Worm (Caenorhabditis elegans): Measurements from ENCODE around the gene cpr-1.

The cpr-1 gene

DNA sequence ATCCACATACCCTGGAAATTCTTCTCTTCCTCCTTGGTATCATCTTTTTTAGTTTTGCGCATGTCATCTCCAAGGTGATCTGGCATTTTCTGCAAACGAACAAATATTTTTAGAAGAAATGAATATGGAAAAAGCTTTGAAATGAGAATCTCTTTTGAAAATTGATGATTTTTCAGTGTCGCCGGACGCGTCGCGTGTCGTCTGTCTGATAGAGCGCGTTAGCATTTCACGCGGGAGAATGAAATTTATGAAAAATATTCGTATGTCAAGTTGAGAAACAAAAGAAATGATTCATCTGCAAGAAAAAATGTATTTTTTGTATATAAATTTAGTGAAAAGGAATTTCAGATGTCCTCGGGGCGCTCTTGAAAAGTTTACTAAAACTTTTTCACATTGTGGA, 7.0 kb downstream of the cpr-1 start, which contains the start of gene rpt-1:
TSS of gene rpt-1 (minus strand) at position 89 of the 400 bp plus-strand sequence.
- TF ChIP-seq W03F9.2 (tag; optimal IDR thresholded peaks at IDR 0.05) (peak; percentile 68), dao-5 (tag; optimal IDR thresholded peaks at IDR 0.05) (no peak)

DNA sequence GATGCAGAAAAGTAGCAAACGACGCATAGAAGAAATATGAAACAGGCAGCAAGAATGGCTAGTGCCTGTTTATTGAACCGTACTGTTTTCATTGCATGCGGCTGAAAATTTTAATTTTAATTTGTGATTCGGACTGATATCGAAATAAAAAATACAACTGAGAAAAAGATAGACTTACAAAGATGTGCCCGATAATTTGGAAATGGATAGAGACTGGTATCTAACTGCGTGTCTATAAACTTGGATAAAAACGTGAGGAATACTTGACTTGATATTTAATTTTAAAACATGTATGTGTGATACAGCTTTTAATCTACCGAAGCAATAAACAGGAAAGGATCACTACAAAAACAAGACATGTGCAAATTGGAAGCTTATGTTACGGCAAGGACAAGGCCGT, 10.0 kb downstream of the cpr-1 start, which contains the start of gene mans-2:
TSS of gene mans-2 (minus strand) at position 101 of the 400 bp plus-strand sequence.
- TF ChIP-seq dao-5 (tag; optimal IDR thresholded peaks at IDR 0.05) (no peak), W03F9.2 (tag; optimal IDR thresholded peaks at IDR 0.05) (no peak), him-1 (tag; optimal IDR thresholded peaks at IDR 0.05) (no peak)

DNA sequence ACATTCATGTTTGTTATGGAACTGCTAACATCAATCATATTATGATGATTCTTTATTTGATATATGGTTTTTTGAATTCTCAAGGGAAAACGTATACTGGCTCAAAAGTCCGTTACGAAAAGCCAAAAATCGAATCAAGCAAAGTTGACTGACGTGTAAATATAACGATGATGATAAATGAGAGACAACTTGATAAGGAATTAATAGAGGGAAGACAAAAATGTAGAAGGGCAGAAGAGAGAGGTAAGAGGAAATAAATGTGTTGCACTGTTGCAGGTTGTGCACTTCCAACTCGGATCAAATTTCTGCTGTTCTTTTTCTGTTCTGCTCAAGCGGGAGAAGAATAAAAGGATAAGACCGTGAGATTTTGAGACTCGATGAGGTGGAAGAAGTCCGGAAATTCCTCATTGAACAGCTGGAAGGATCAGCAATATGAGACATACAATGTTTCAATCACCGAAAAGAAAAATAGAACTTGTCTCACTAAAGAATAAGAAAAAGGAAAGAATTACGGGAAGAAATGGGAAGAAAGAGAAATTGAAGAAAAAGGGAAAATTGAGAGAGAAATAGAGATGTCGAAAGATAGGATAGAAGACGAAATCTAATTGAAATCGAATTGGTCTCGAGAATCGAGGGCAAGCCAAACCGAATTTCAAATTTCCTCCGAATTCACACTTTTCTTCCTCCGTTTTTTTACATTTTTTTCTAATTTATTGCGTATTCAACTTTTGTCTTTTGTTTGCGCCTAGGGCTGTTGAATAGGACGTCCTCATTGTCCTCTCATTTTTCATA, 10.9 kb downstream of the cpr-1 start:
- no peak for TF ChIP-seq dao-5 (tag; optimal IDR thresholded peaks at IDR 0.05)
- TF ChIP-seq W03F9.2 (tag; optimal IDR thresholded peaks at IDR 0.05) = no peak
- TF ChIP-seq him-1 (tag; optimal IDR thresholded peaks at IDR 0.05) = no peak

DNA sequence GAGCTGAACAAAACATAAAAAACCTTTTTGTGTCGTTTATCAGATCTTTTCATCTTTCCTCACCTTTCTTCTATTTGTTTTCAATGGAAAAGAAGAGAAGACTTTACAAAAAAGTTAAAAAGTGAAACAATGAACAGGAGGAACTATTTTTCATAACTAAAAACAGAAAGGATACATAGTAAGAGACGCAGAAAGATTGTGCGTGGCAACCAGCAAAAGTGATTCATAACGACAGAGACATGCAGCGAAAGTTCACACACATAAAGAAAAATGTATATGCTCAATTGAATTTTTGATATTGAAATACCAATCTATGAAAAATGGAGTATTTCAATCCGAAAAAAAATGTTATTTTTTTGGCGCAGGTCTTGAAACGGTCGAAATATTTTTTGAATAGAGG, 14.5 kb downstream of the cpr-1 start:
- TF ChIP-seq dao-5 (tag; optimal IDR thresholded peaks at IDR 0.05) (no peak), W03F9.2 (tag; optimal IDR thresholded peaks at IDR 0.05) (no peak), him-1 (tag; optimal IDR thresholded peaks at IDR 0.05) (no peak)

DNA sequence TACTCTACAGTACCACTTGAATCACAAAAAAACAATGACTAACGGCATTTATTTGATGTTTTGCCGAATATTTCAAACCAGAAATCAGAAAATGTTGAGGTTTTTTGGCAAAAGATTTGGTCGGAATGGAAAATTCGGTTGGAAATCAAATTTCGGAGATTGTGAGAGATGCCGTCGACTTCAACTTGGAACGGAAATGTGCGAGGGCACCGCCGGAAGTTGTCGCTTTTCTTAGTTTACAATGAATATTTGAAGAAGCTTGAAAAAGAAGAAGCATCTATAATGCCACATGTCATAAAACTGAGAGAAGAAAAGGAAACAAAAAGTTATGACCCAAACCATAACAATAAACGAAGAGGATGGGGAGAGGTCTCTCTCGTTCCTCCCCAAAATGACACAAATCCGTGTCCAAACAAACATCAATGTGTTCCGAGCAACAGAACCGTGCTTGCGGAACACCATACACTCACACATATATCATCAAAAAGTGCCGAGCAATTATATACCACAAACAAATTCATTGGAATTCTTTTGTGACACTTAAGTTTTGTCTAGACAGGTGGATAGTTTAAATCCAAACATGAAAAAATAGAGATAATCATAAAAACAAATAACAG, 15.3 kb downstream of the cpr-1 start:
- TF ChIP-seq dao-5 (tag; optimal IDR thresholded peaks at IDR 0.05) = no peak
- TF ChIP-seq W03F9.2 (tag; optimal IDR thresholded peaks at IDR 0.05) = no peak
- TF ChIP-seq him-1 (tag; optimal IDR thresholded peaks at IDR 0.05) = no peak

DNA sequence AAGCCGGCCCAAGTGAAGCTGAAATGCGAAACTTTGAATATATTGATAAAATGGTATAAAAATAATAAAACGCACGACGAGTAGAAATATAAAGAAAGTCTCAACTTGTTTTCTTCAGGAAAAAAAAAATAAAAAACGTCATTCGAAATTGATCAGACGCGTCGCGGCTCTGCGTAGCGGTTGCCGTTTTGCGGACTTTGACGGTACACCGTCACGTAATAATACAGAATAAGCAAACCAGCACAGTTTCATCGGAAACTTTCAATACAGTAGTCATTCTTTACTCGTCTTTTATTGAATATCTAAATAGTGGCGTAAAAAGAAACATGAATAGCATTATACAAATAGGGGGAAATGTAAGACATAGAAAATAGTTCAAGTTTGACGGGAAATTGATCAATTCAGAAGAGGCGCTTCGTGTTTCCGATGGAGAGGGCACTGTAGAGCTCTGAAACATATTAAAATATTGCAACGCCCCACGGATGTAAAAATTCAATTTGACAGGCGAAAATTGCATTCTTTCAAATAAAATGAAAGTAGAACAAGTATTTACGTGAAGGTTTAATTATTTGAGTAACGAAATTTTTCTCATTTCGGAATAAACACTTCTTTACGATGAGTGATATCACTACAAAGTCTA, 18.5 kb downstream of the cpr-1 start, which contains the start of the genes cyl-1 and C52E4.7:
TSS of gene cyl-1 (minus strand) at position 18 of the 640 bp plus-strand sequence.
TSS of gene C52E4.7 (plus strand) at position 590 of the 640 bp plus-strand sequence.
- TF ChIP-seq W03F9.2 (tag; optimal IDR thresholded peaks at IDR 0.05) (peak; percentile 51), him-1 (tag; optimal IDR thresholded peaks at IDR 0.05) (no peak)

DNA sequence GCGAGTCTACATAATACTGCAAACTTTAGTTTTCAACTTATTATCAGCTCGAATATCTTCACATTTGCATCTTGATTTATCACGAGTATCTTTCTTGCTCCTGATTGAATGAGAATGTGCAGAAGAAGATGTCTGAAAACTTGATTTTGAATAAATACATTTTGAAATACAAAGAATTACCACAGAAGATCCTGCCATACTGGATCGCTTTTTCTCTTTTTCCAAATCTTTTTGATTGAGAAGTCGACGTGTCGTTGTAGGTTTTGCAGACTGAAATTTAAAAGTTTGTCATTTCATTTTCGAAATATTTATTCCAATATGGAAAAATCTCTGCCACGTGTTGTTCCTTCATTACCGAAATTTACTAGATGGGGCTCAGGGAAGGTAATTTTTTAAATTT, 20.5 kb downstream of the cpr-1 start, which contains the start of gene C52E4.12:
TSS of gene C52E4.12 (plus strand) at position 301 of the 400 bp plus-strand sequence.
- TF ChIP-seq W03F9.2 (tag; optimal IDR thresholded peaks at IDR 0.05) (no peak), dao-5 (tag; optimal IDR thresholded peaks at IDR 0.05) (no peak), him-1 (tag; optimal IDR thresholded peaks at IDR 0.05) (no peak)

DNA sequence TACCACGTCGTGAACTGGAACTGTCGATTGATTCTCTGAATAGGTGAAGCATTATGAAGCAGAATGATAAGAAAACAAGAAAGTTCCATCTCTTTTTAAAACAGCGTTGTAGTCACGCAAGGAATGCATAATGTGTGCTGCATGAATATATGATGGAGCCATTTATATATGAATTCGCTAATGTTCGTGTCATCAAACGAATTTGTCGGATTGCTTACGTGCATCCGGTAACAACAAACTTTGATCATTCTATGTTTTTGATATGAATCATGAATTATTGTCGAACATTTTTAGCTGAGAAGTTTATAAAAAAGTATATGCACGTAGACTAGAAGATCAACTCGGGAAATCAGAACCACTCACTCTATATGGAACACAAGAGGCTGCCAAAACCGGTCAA, 22.1 kb downstream of the cpr-1 start:
- TF ChIP-seq him-1 (tag; optimal IDR thresholded peaks at IDR 0.05) (no peak), dao-5 (tag; optimal IDR thresholded peaks at IDR 0.05) (no peak), W03F9.2 (tag; optimal IDR thresholded peaks at IDR 0.05) (no peak)

DNA sequence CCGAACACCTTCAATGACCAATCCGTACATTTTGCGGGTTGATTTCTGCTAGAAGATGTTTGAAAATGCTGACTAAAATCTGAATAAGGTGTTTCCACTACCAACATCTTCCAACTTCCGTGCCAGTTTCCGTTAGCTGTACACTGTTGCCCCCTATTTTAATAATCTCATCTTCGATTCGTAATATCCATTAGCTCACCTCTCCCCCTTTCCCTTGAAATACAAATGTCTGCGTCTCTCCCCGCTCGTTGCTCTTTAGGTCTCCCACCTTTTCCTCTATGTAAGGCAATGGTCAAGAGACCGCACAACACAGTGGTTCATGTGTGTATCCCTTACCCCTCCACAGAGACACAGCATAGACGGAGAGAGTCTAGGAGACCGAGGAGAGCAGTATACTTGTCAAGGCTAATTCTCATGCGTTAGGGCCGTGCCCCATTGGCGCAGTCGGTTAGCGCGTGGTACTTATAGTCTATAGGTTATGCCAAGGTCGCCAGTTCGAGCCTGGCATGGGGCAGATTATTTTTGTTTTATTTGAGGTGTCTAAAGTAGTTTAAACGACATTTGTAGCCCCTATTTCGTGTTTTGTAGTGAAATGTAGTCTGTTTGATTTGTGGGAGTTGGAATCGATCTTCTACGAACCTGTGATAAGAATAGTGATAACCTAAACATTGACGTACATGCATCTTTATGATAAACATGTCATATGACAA, 26.6 kb downstream of the cpr-1 start, which contains the start of gene gcy-33:
TSS of gene gcy-33 (minus strand) at position 51 of the 710 bp plus-strand sequence.
- peak; percentile 48 for TF ChIP-seq him-1 (tag; optimal IDR thresholded peaks at IDR 0.05)
- peak; percentile 62 for TF ChIP-seq W03F9.2 (tag; optimal IDR thresholded peaks at IDR 0.05)
- peak; percentile 94 for TF ChIP-seq dao-5 (tag; optimal IDR thresholded peaks at IDR 0.05)

DNA sequence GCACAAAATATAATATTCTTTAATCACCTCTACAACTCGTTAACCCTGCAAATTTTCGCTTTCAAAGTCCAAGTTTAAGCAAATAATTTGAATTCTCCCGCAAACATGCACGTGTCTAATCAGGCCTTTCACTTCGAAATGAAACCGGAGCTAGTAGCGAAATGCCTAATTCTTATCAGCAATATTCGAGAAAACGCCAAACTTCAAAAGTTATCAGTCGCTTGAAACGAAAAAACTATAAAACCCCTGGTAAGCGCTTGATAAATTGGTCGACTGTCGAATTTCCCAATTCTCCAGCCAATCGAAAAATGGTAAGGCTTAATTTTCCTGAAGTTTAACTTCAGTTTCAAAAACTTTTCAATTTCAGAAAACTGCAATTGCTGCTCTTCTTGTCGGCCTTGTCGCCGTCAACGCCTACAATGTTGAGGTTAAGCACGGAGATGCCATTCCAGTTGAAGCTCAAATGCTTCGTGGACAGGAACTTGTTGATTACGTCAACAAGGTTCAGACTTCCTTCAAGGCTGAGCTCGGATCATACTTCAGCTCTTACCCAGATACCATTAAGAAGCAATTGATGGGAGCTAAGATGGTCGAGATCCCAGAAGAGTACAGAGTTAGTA, 27.6 kb downstream of the cpr-1 start, which contains the start of gene cpr-9:
TSS of gene cpr-9 (plus strand) at position 188 of the 620 bp plus-strand sequence.
- TF ChIP-seq him-1 (tag; optimal IDR thresholded peaks at IDR 0.05) = no peak
- TF ChIP-seq W03F9.2 (tag; optimal IDR thresholded peaks at IDR 0.05) = peak; percentile 30

DNA sequence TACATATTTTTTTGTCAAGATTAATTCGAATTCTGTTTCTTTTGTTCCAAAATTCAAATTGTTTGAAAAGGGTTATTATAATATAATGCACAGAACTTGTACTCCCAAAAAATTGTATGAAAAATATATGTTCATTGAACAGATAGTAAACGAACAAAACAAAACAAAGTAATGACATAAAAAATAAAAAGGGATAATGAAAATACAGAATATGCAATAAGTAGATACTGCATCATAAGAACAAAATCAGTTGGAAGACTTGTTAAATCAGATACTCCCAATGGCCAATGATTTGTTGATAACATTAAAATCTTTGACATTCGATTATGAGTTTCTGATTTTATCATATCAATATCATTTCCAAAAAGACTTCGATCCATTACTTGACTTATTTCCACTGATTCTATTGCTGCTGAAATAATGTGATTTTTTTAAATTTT, 29.2 kb downstream of the cpr-1 start:
- TF ChIP-seq W03F9.2 (tag; optimal IDR thresholded peaks at IDR 0.05) (no peak), him-1 (tag; optimal IDR thresholded peaks at IDR 0.05) (no peak), dao-5 (tag; optimal IDR thresholded peaks at IDR 0.05) (no peak)

DNA sequence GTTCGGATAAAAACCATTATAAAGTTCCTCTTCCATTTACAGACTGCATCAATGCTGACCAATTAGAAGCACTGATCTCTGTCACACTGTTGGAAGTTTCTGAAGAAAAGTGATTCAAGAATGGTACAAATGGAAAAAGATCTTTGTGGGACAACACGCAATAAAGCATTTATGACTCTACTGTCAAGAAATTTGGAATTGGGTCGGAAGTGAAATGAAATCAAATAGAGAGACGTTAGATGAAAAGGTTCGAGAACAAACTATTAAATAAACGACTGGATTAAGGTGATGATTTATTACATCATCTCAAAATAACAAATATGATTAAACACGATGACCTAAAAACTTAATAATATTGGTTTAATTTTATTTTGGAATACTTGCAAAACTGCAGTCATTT, 31.1 kb downstream of the cpr-1 start, which contains the start of gene F57F5.3:
TSS of gene F57F5.3 (minus strand) at position 101 of the 400 bp plus-strand sequence.
- TF ChIP-seq him-1 (tag; optimal IDR thresholded peaks at IDR 0.05) (no peak), dao-5 (tag; optimal IDR thresholded peaks at IDR 0.05) (no peak), W03F9.2 (tag; optimal IDR thresholded peaks at IDR 0.05) (no peak)

Measured in whole organism, L4/young adult.